Worm (Caenorhabditis elegans) whole organism, L3 larva: Measurements from ENCODE around the gene moa-2.
A peak's percentile ranks its signal among the peaks of the same experiment; 100 is the strongest.

ENCODE experiments used
- aly-2 ChIP-seq: fragments of 150-350 bp; optimal IDR thresholded peaks from 2 replicates; lab custom pipeline; 2014; ENCODE audit warnings: missing biosample characterization, missing genetic modification characterization
- ama-1 ChIP-seq: fragments of 150-350 bp; optimal IDR thresholded peaks from 2 replicates; lab custom pipeline; 2018
- ceh-16 ChIP-seq: sonication (generic microtip); optimal IDR thresholded peaks from 2 replicates; lab custom pipeline; 2017; ENCODE audit warnings: missing biosample characterization, missing genetic modification characterization
- ceh-28 ChIP-seq: fragments of 150-350 bp; optimal IDR thresholded peaks from 2 replicates; lab custom pipeline; 2014; ENCODE audit warnings: missing biosample characterization, missing genetic modification reagents, missing genetic modification characterization
- ceh-82 ChIP-seq: fragments of 150-350 bp; optimal IDR thresholded peaks from 2 replicates; lab custom pipeline; 2014; ENCODE audit warnings: missing biosample characterization, missing genetic modification characterization
- ceh-9 ChIP-seq: sonication (generic microtip); optimal IDR thresholded peaks from 2 replicates; lab custom pipeline; 2018; ENCODE audit warnings: missing biosample characterization, missing genetic modification characterization
- daf-12 ChIP-seq: fragments of 150-350 bp; optimal IDR thresholded peaks from 2 replicates; lab custom pipeline; 2014; ENCODE audit warnings: missing biosample characterization, missing genetic modification reagents, missing genetic modification characterization
- egl-27 ChIP-seq: sonication (generic microtip); optimal IDR thresholded peaks from 4 replicates; lab custom pipeline; 2017; ENCODE audit warnings: missing biosample characterization, missing genetic modification reagents, missing genetic modification characterization
- elt-1 ChIP-seq: fragments of 150-350 bp; optimal IDR thresholded peaks from 2 replicates; lab custom pipeline; 2014; ENCODE audit warnings: missing biosample characterization, missing genetic modification characterization
- elt-2 ChIP-seq: sonication (generic microtip); optimal IDR thresholded peaks from 2 replicates; lab custom pipeline; 2016; ENCODE audit warnings: missing genetic modification reagents, mild to moderate bottlenecking, missing genetic modification characterization, missing compliant biosample characterization
- elt-3 ChIP-seq, 3 experiments: fragments of 150-350 bp in 1 of 3; sonication (generic microtip) in 2 of 3; optimal IDR thresholded peaks; 2 replicates in 2 of 3; 4 replicates in 1 of 3; lab custom pipeline; 2014 to 2017; ENCODE audit warnings: missing biosample characterization in 3 of 3, missing genetic modification characterization in 3 of 3
- eor-1 ChIP-seq, 2 experiments: fragments of 150-350 bp; optimal IDR thresholded peaks; 2 replicates each; lab custom pipeline; 2014 to 2018; ENCODE audit warnings: missing biosample characterization in 2 of 2, missing genetic modification characterization in 2 of 2
- fkh-10 ChIP-seq: sonication (generic microtip); optimal IDR thresholded peaks from 2 replicates; lab custom pipeline; 2017; ENCODE audit warnings: missing biosample characterization, missing genetic modification reagents, missing genetic modification characterization
- fos-1 ChIP-seq: fragments of 150-350 bp; optimal IDR thresholded peaks from 2 replicates; lab custom pipeline; 2014; ENCODE audit warnings: missing biosample characterization, missing genetic modification characterization
- hmg-11 ChIP-seq: sonication (generic microtip); optimal IDR thresholded peaks from 2 replicates; lab custom pipeline; 2016; ENCODE audit warnings: missing genetic modification characterization, missing compliant biosample characterization
- jun-1 ChIP-seq: fragments of 150-350 bp; optimal IDR thresholded peaks from 2 replicates; lab custom pipeline; 2014; ENCODE audit warnings: missing biosample characterization, missing genetic modification reagents, missing genetic modification characterization
- lin-15B ChIP-seq: fragments of 150-350 bp; optimal IDR thresholded peaks from 2 replicates; lab custom pipeline; 2014; ENCODE audit warnings: missing biosample characterization, missing genetic modification characterization
- lin-39 ChIP-seq: fragments of 150-350 bp; optimal IDR thresholded peaks from 2 replicates; lab custom pipeline; 2018; ENCODE audit warnings: missing biosample characterization, missing genetic modification reagents, missing genetic modification characterization
- lsy-12 ChIP-seq: sonication (generic microtip); optimal IDR thresholded peaks from 2 replicates; lab custom pipeline; 2016; ENCODE audit warnings: mild to moderate bottlenecking, missing genetic modification characterization, missing compliant biosample characterization
- mdl-1 ChIP-seq: fragments of 150-350 bp; optimal IDR thresholded peaks from 2 replicates; lab custom pipeline; 2014; ENCODE audit warnings: missing biosample characterization, missing genetic modification characterization
- nhr-11 ChIP-seq: fragments of 150-350 bp; optimal IDR thresholded peaks from 2 replicates; lab custom pipeline; 2014; ENCODE audit warnings: missing biosample characterization, missing genetic modification characterization
- nhr-23 ChIP-seq: fragments of 150-350 bp; optimal IDR thresholded peaks from 2 replicates; lab custom pipeline; 2014; ENCODE audit warnings: missing biosample characterization, missing genetic modification reagents, missing genetic modification characterization
- nhr-237 ChIP-seq: fragments of 150-350 bp; optimal IDR thresholded peaks from 2 replicates; lab custom pipeline; 2014; ENCODE audit warnings: missing biosample characterization, missing genetic modification characterization
- nhr-25 ChIP-seq: sonication (generic microtip); optimal IDR thresholded peaks from 2 replicates; lab custom pipeline; 2017; ENCODE audit warnings: missing biosample characterization, missing genetic modification characterization
- nhr-28 ChIP-seq: fragments of 150-350 bp; optimal IDR thresholded peaks from 2 replicates; lab custom pipeline; 2014; ENCODE audit warnings: missing biosample characterization, missing genetic modification characterization
- nhr-43 ChIP-seq: sonication (generic microtip); optimal IDR thresholded peaks from 2 replicates; lab custom pipeline; 2016; ENCODE audit warnings: mild to moderate bottlenecking, missing genetic modification characterization, missing compliant biosample characterization; ENCODE audit not compliant: poor library complexity, severe bottlenecking
- nhr-67 ChIP-seq: fragments of 150-350 bp; optimal IDR thresholded peaks from 2 replicates; lab custom pipeline; 2014; ENCODE audit warnings: missing biosample characterization, missing genetic modification characterization
- nhr-76 ChIP-seq: fragments of 150-350 bp; sonication (generic microtip); optimal IDR thresholded peaks from 5 replicates; lab custom pipeline; 2014; ENCODE audit warnings: missing biosample characterization, missing genetic modification characterization
- pha-4 ChIP-seq: fragments of 150-350 bp; optimal IDR thresholded peaks from 2 replicates; lab custom pipeline; 2014; ENCODE audit warnings: missing biosample characterization, missing genetic modification reagents, missing genetic modification characterization
- pqm-1 ChIP-seq: fragments of 150-350 bp; optimal IDR thresholded peaks from 2 replicates; lab custom pipeline; 2017; ENCODE audit warnings: missing biosample characterization, missing genetic modification characterization, inconsistent platforms
- sea-2 ChIP-seq: fragments of 150-350 bp; sonication (generic microtip); optimal IDR thresholded peaks from 4 replicates; lab custom pipeline; 2014; ENCODE audit warnings: missing biosample characterization, missing genetic modification reagents, missing genetic modification characterization
- skn-1 ChIP-seq: fragments of 150-350 bp; optimal IDR thresholded peaks from 2 replicates; lab custom pipeline; 2014; ENCODE audit warnings: missing biosample characterization, missing genetic modification characterization
- tbx-2 ChIP-seq: sonication (generic microtip); optimal IDR thresholded peaks from 2 replicates; lab custom pipeline; 2016; ENCODE audit warnings: mild to moderate bottlenecking, missing genetic modification characterization, missing compliant biosample characterization
- unc-62 ChIP-seq: fragments of 150-350 bp; sonication (generic microtip); optimal IDR thresholded peaks from 4 replicates; lab custom pipeline; 2014; ENCODE audit warnings: missing biosample characterization, missing genetic modification reagents, missing genetic modification characterization
- ztf-11 ChIP-seq: fragments of 150-350 bp; optimal IDR thresholded peaks from 2 replicates; lab custom pipeline; 2014; ENCODE audit warnings: missing biosample characterization, missing genetic modification characterization

Gene moa-2

DNA sequence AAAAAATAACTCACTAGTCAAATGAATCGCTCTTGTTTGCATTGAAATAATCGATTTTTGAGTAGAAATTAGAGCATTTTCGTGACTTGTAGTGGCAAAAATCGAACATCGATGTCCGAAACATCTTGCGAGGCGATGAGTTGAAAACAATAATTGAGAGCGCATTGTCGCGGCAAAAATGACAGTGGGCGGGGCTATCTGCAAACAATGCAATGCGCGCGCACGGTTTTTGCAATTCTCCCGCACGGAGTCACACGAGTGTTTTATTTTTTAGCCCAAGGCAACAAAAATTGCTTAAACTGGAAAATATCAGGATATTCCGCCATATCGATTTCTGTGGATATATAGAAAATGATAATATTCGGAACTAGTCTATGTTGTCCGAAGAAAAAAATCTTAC is 9.7 kb upstream of the moa-2 start, which contains the start of gene B0495.9 (continued):
- TF ChIP-seq aly-2 (tag; lab: Kevin White, UChicago) (no peak), mdl-1 (no peak), skn-1 (tag; lab: Kevin White, UChicago) (no peak), nhr-25 (tag; lab: Kevin White, UChicago) (no peak)

DNA sequence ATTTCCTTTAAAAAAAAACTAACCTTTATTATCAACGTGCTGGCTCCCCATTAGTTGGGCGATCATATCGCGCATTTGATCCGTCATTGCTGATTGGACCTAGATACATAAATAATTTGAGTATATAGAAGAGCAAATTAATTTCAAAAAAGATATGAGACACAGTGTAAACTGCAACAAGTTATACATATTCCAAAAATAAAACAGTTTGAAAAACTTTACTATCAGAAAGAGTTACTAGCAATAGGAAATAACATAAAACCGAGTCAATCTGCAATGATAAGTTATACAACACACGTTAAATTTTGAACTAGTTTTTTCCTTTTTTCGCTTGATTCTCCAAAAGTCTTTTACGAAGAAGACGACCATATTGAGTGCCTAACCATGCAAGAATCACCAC is 8.6 kb upstream of the moa-2 start, which contains the start of gene luc-7L:
luc-7L (minus strand) TSS at position 101 of the 400 bp plus-strand sequence.
- TF ChIP-seq elt-2 (tag; lab: Kevin White, UChicago) (no peak), unc-62 (no peak), lsy-12 (tag; lab: Kevin White, UChicago) (no peak), elt-1 (tag; lab: Kevin White, UChicago) (no peak), nhr-76 (tag; lab: Kevin White, UChicago) (no peak), nhr-23 (tag; lab: Kevin White, UChicago) (no peak), ztf-11 (no peak), lin-39 (tag; lab: Kevin White, UChicago) (no peak), ama-1 (lab: Kevin White, UChicago) (no peak), ceh-28 (tag; lab: Kevin White, UChicago) (no peak), aly-2 (tag; lab: Kevin White, UChicago) (no peak), elt-3 (tag; optimal IDR thresholded peaks at IDR 0.05; lab: Kevin White, UChicago) (no peak), daf-12 (tag; lab: Kevin White, UChicago) (no peak), fkh-10 (GFP tag; lab: Kevin White, UChicago) (no peak), fos-1 (tag; lab: Kevin White, UChicago) (no peak), nhr-28 (no peak)

- no peak for TF ChIP-seq ztf-11
- TF ChIP-seq ceh-82, result no peak
- peak; percentile 65 for TF ChIP-seq pqm-1
- no peak for TF ChIP-seq nhr-237
- peak; percentile 25 for TF ChIP-seq pha-4 (tag; lab: Kevin White, UChicago)
- TF ChIP-seq elt-2 (tag; lab: Kevin White, UChicago), result peak; percentile 69
- TF ChIP-seq tbx-2, result no peak
Measured at ce11 chrII:7705152-7705551, 6.3 kb upstream of the moa-2 start, which contains the start of gene B0495.7. B0495.7 (minus strand) TSS chrII:7705233.

DNA sequence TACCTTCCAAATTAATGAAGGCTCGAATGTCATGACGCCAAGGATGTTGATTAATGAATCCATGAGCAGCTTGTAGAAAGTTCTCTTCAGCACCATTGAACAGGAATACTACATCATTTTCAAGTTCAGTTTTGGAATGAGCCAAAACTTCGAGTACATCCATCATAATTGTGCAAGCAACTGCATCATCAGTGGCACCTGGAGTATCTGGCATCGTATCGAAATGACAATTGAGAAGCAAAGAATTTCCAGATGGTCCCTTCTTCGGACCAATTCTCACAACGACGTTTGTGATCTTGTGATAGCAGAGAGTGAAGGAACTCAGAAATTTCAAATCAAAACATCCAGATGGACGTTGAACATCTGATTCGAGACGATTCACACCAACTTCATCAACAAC is 5.6 kb upstream of the moa-2 start:
- TF ChIP-seq pqm-1, result no peak
- no peak for TF ChIP-seq tbx-2
- no peak for TF ChIP-seq nhr-11 (tag; lab: Kevin White, UChicago)
- TF ChIP-seq nhr-67 (tag; lab: Kevin White, UChicago), result no peak
- no peak for TF ChIP-seq aly-2 (tag; lab: Kevin White, UChicago)
- no peak for TF ChIP-seq unc-62
- no peak for TF ChIP-seq lsy-12 (tag; lab: Kevin White, UChicago)
- TF ChIP-seq pha-4 (tag; lab: Kevin White, UChicago), result no peak
- TF ChIP-seq ceh-28 (tag; lab: Kevin White, UChicago), result no peak
- TF ChIP-seq mdl-1, result no peak
- no peak for TF ChIP-seq hmg-11 (tag; lab: Kevin White, UChicago)
- TF ChIP-seq lin-15B (tag; lab: Kevin White, UChicago), result no peak
- TF ChIP-seq elt-1 (tag; lab: Kevin White, UChicago), result no peak
- no peak for TF ChIP-seq lin-39 (tag; lab: Kevin White, UChicago)
- no peak for TF ChIP-seq ama-1 (lab: Kevin White, UChicago)

ce11 chrII:7698406-7698805 is 427 bp downstream of the moa-2 start, which contains the start of gene B0495.5:
B0495.5 (minus strand) TSS chrII:7698506.
- TF ChIP-seq tbx-2 (no peak), pqm-1 (no peak), elt-3 (tag; optimal IDR thresholded peaks at IDR 0.05; lab: Kevin White, UChicago) (no peak), ceh-82 (no peak), pha-4 (tag; lab: Kevin White, UChicago) (no peak), eor-1 (tag; optimal IDR thresholded peaks at IDR 0.05; lab: Kevin White, UChicago) (no peak), jun-1 (tag; lab: Kevin White, UChicago) (no peak), mdl-1 (no peak), ceh-9 (no peak), elt-2 (tag; lab: Kevin White, UChicago) (no peak), nhr-43 (tag; lab: Kevin White, UChicago) (no peak), sea-2 (GFP tag; lab: Kevin White, UChicago) (no peak), fkh-10 (GFP tag; lab: Kevin White, UChicago) (no peak), egl-27 (tag; lab: Kevin White, UChicago) (no peak), nhr-28 (no peak), ceh-16 (tag; lab: Kevin White, UChicago) (no peak), fos-1 (tag; lab: Kevin White, UChicago) (no peak)
